Worm (Caenorhabditis elegans) whole organism, early embryonic: ENCODE data around the gene inx-18.
A peak's percentile ranks its signal among the peaks of the same experiment; 100 is the strongest.

Source experiments
- B0310.2 ChIP-seq: sonication (generic microtip); optimal IDR thresholded peaks from 2 replicates; lab custom pipeline; 2016; ENCODE audit warnings: mild to moderate bottlenecking, missing genetic modification characterization, missing compliant biosample characterization
- F13C5.2 ChIP-seq: sonication (generic microtip); optimal IDR thresholded peaks from 2 replicates; lab custom pipeline; 2017; ENCODE audit warnings: mild to moderate bottlenecking, missing genetic modification characterization, inconsistent platforms, missing compliant biosample characterization
- aly-1 ChIP-seq: sonication (generic microtip); optimal IDR thresholded peaks from 2 replicates; lab custom pipeline; 2016; ENCODE audit warnings: missing genetic modification characterization, missing compliant biosample characterization
- ama-1 ChIP-seq: fragments of 150-350 bp; optimal IDR thresholded peaks from 2 replicates; lab custom pipeline; 2014
- ceh-13 ChIP-seq: fragments of 200-800 bp; sonication (Bioruptor generic); optimal IDR thresholded peaks from 2 replicates; lab custom pipeline; 2018; ENCODE audit warnings: mild to moderate bottlenecking, missing genetic modification characterization, missing compliant biosample characterization
- ceh-36 ChIP-seq: sonication (generic microtip); optimal IDR thresholded peaks from 2 replicates; lab custom pipeline; 2016; ENCODE audit warnings: missing genetic modification characterization, inconsistent platforms, missing compliant biosample characterization
- ets-7 ChIP-seq: sonication (generic microtip); optimal IDR thresholded peaks from 2 replicates; lab custom pipeline; 2016; ENCODE audit warnings: missing genotype, missing genetic modification characterization, missing compliant biosample characterization
- flt-1 ChIP-seq: fragments of 200-800 bp; sonication (Bioruptor generic); IDR thresholded peaks from 2 replicates; pipeline ENCODE4 v1.3.6; 2022; ENCODE audit warnings: missing genetic modification characterization, missing compliant biosample characterization
- hmbx-1 ChIP-seq: sonication (generic microtip); optimal IDR thresholded peaks from 2 replicates; lab custom pipeline; 2016; ENCODE audit warnings: mild to moderate bottlenecking, missing genetic modification characterization, missing compliant biosample characterization
- hmg-4 ChIP-seq: fragments of 200-800 bp; sonication (Bioruptor generic); optimal IDR thresholded peaks from 2 replicates; lab custom pipeline; 2018; ENCODE audit warnings: mild to moderate bottlenecking, missing genetic modification characterization, missing compliant biosample characterization
- hnd-1 ChIP-seq: sonication (generic microtip); optimal IDR thresholded peaks from 2 replicates; lab custom pipeline; 2016; ENCODE audit warnings: missing genetic modification characterization, missing compliant biosample characterization
- pes-1 ChIP-seq: fragments of 200-800 bp; sonication (Bioruptor generic); IDR thresholded peaks from 2 replicates; pipeline ENCODE4 v1.3.6; 2022; ENCODE audit warnings: missing genetic modification reagents, missing genetic modification characterization, missing compliant biosample characterization
- scrt-1 ChIP-seq: fragments of 200-800 bp; sonication (Bioruptor generic); IDR thresholded peaks from 2 replicates; pipeline ENCODE4 v1.3.6; 2022; ENCODE audit warnings: missing genetic modification characterization, missing compliant biosample characterization
- sea-1 ChIP-seq: fragments of 200-800 bp; sonication (Bioruptor generic); conservative IDR thresholded peaks from 2 replicates; pipeline ENCODE4 v1.3.6; 2022; ENCODE audit warnings: missing genetic modification characterization, missing compliant biosample characterization
- tbx-11 ChIP-seq: fragments of 200-800 bp; sonication (Bioruptor generic); IDR thresholded peaks from 2 replicates; pipeline ENCODE4 v1.3.6; 2022; ENCODE audit warnings: missing genetic modification characterization, missing compliant biosample characterization
- tbx-37 ChIP-seq: fragments of 200-800 bp; sonication (Bioruptor generic); conservative IDR thresholded peaks from 2 replicates; pipeline ENCODE4 v1.3.6; 2022; ENCODE audit warnings: missing genetic modification reagents, missing genetic modification characterization, missing compliant biosample characterization
- tra-4 ChIP-seq: sonication (generic microtip); optimal IDR thresholded peaks from 2 replicates; lab custom pipeline; 2017; ENCODE audit warnings: missing genetic modification characterization, missing compliant biosample characterization

Gene inx-18

ce11 chrIV:615244-615643, 9.1 kb downstream of the inx-18 start, which contains the start of gene C18H7.1:
Gene C18H7.1 (plus strand): TSS chrIV:615544.
- no peak for TF ChIP-seq F13C5.2
- TF ChIP-seq flt-1 (GFP tag; lab: Robert Waterston, UW): no peak
- no peak for TF ChIP-seq hnd-1 (tag; lab: Kevin White, UChicago)
- no peak for TF ChIP-seq tra-4 (tag; lab: Kevin White, UChicago)
- TF ChIP-seq ets-7 (tag; lab: Kevin White, UChicago): no peak
- TF ChIP-seq tbx-11 (GFP tag; lab: Robert Waterston, UW): no peak
- TF ChIP-seq sea-1 (GFP tag; lab: Robert Waterston, UW): no peak
- no peak for TF ChIP-seq ceh-13
- no peak for TF ChIP-seq tbx-37 (GFP tag; lab: Robert Waterston, UW)
- no peak for TF ChIP-seq ceh-36 (tag; lab: Kevin White, UChicago)
- TF ChIP-seq hmbx-1 (tag; lab: Kevin White, UChicago): no peak
- TF ChIP-seq ama-1 (lab: Kevin White, UChicago): no peak
- TF ChIP-seq scrt-1 (GFP tag; lab: Robert Waterston, UW): no peak
- no peak for TF ChIP-seq hmg-4 (GFP tag; lab: Kevin White, UChicago)
- TF ChIP-seq B0310.2 (tag; lab: Kevin White, UChicago): no peak
- TF ChIP-seq pes-1 (GFP tag; lab: Robert Waterston, UW): no peak
- TF ChIP-seq aly-1: no peak

- no peak for TF ChIP-seq hmbx-1 (tag; lab: Kevin White, UChicago)
- TF ChIP-seq B0310.2 (tag; lab: Kevin White, UChicago): no peak
- no peak for TF ChIP-seq flt-1 (GFP tag; lab: Robert Waterston, UW)
- TF ChIP-seq pes-1 (GFP tag; lab: Robert Waterston, UW): no peak
These were observed 13.6 kb downstream of the inx-18 start for ce11 chrIV:619766-620165.

- TF ChIP-seq ama-1 (lab: Kevin White, UChicago): no peak
- TF ChIP-seq flt-1 (GFP tag; lab: Robert Waterston, UW): peak; percentile 86
- TF ChIP-seq tra-4 (tag; lab: Kevin White, UChicago): peak; percentile 61
- peak; percentile 76 for TF ChIP-seq aly-1
- TF ChIP-seq ceh-13: peak; percentile 63
- peak; percentile 46 for TF ChIP-seq ceh-36 (tag; lab: Kevin White, UChicago)
- peak; percentile 29 for TF ChIP-seq hmbx-1 (tag; lab: Kevin White, UChicago)
- TF ChIP-seq hnd-1 (tag; lab: Kevin White, UChicago): peak; percentile 62
- peak; percentile 86 for TF ChIP-seq sea-1 (GFP tag; lab: Robert Waterston, UW)
- peak; percentile 85 for TF ChIP-seq scrt-1 (GFP tag; lab: Robert Waterston, UW)
- peak; percentile 61 for TF ChIP-seq hmg-4 (GFP tag; lab: Kevin White, UChicago)
- peak; percentile 47 for TF ChIP-seq ets-7 (tag; lab: Kevin White, UChicago)
- peak; percentile 27 for TF ChIP-seq B0310.2 (tag; lab: Kevin White, UChicago)
- peak; percentile 81 for TF ChIP-seq F13C5.2
- TF ChIP-seq tbx-11 (GFP tag; lab: Robert Waterston, UW): peak; percentile 83
- TF ChIP-seq pes-1 (GFP tag; lab: Robert Waterston, UW): peak; percentile 89
- TF ChIP-seq tbx-37 (GFP tag; lab: Robert Waterston, UW): peak; percentile 67
These were observed 14.2 kb downstream of the inx-18 start for ce11 chrIV:620324-620723.

- TF ChIP-seq aly-1: no peak
- no peak for TF ChIP-seq F13C5.2
- no peak for TF ChIP-seq ets-7 (tag; lab: Kevin White, UChicago)
- no peak for TF ChIP-seq tra-4 (tag; lab: Kevin White, UChicago)
- no peak for TF ChIP-seq tbx-37 (GFP tag; lab: Robert Waterston, UW)
- no peak for TF ChIP-seq ama-1 (lab: Kevin White, UChicago)
- no peak for TF ChIP-seq hmg-4 (GFP tag; lab: Kevin White, UChicago)
- no peak for TF ChIP-seq B0310.2 (tag; lab: Kevin White, UChicago)
- no peak for TF ChIP-seq ceh-13
- no peak for TF ChIP-seq ceh-36 (tag; lab: Kevin White, UChicago)
- no peak for TF ChIP-seq hmbx-1 (tag; lab: Kevin White, UChicago)
These were observed 16.8 kb downstream of the inx-18 start for ce11 chrIV:622989-623388.

- TF ChIP-seq pes-1 (GFP tag; lab: Robert Waterston, UW): no peak
- TF ChIP-seq ama-1 (lab: Kevin White, UChicago): no peak
- no peak for TF ChIP-seq scrt-1 (GFP tag; lab: Robert Waterston, UW)
- TF ChIP-seq tbx-37 (GFP tag; lab: Robert Waterston, UW): no peak
- no peak for TF ChIP-seq sea-1 (GFP tag; lab: Robert Waterston, UW)
- no peak for TF ChIP-seq aly-1
- no peak for TF ChIP-seq tra-4 (tag; lab: Kevin White, UChicago)
- TF ChIP-seq flt-1 (GFP tag; lab: Robert Waterston, UW): no peak
- no peak for TF ChIP-seq hnd-1 (tag; lab: Kevin White, UChicago)
- TF ChIP-seq F13C5.2: no peak
- TF ChIP-seq ceh-13: no peak
- TF ChIP-seq hmg-4 (GFP tag; lab: Kevin White, UChicago): no peak
- no peak for TF ChIP-seq ets-7 (tag; lab: Kevin White, UChicago)
These were observed 17.7 kb downstream of the inx-18 start for ce11 chrIV:623876-624275.

- no peak for TF ChIP-seq hnd-1 (tag; lab: Kevin White, UChicago)
- no peak for TF ChIP-seq ama-1 (lab: Kevin White, UChicago)
- no peak for TF ChIP-seq pes-1 (GFP tag; lab: Robert Waterston, UW)
- TF ChIP-seq aly-1: no peak
- no peak for TF ChIP-seq sea-1 (GFP tag; lab: Robert Waterston, UW)
- no peak for TF ChIP-seq ceh-36 (tag; lab: Kevin White, UChicago)
- no peak for TF ChIP-seq ceh-13
- no peak for TF ChIP-seq hmg-4 (GFP tag; lab: Kevin White, UChicago)
- no peak for TF ChIP-seq tbx-11 (GFP tag; lab: Robert Waterston, UW)
- TF ChIP-seq flt-1 (GFP tag; lab: Robert Waterston, UW): no peak
- TF ChIP-seq ets-7 (tag; lab: Kevin White, UChicago): no peak
- no peak for TF ChIP-seq hmbx-1 (tag; lab: Kevin White, UChicago)
- no peak for TF ChIP-seq B0310.2 (tag; lab: Kevin White, UChicago)
- TF ChIP-seq tra-4 (tag; lab: Kevin White, UChicago): no peak
- no peak for TF ChIP-seq scrt-1 (GFP tag; lab: Robert Waterston, UW)
- no peak for TF ChIP-seq tbx-37 (GFP tag; lab: Robert Waterston, UW)
- TF ChIP-seq F13C5.2: no peak
These were observed 19.9 kb downstream of the inx-18 start for ce11 chrIV:625947-626548.
